Worm (Caenorhabditis elegans) whole organism, L4/young adult: ENCODE data around the gene hlh-15.

Experiments used
- W03F9.2 ChIP-seq: fragments of 150-350 bp; optimal IDR thresholded peaks from 2 replicates; lab custom pipeline; 2014; ENCODE audit warnings: missing biosample characterization, missing genetic modification characterization
- dao-5 ChIP-seq: sonication (generic microtip); optimal IDR thresholded peaks from 2 replicates; lab custom pipeline; 2016; ENCODE audit warnings: missing genotype, missing genetic modification characterization, moderate library complexity, missing compliant biosample characterization
- him-1 ChIP-seq: sonication (generic microtip); optimal IDR thresholded peaks from 2 replicates; lab custom pipeline; 2016; ENCODE audit warnings: missing genotype, missing genetic modification reagents, missing genetic modification characterization, missing compliant biosample characterization

Gene hlh-15

ce11 chrX:2413277-2413676, at the start of gene hlh-15:
hlh-15 (minus strand) TSS chrX:2413377.
- no peak for TF ChIP-seq him-1 (tag; lab: Kevin White, UChicago)
- no peak for TF ChIP-seq dao-5 (tag; lab: Kevin White, UChicago)
- no peak for TF ChIP-seq W03F9.2 (tag; lab: Kevin White, UChicago)

- no peak for TF ChIP-seq W03F9.2 (tag; lab: Kevin White, UChicago)
- no peak for TF ChIP-seq dao-5 (tag; lab: Kevin White, UChicago)
- TF ChIP-seq him-1 (tag; lab: Kevin White, UChicago) = no peak
Observed at ce11 chrX:2461742-2462141, 48.6 kb upstream of the hlh-15 start.

ce11 chrX:2459793-2460192, 46.6 kb upstream of the hlh-15 start, which contains the start of gene fox-1:
fox-1 (minus strand) TSS chrX:2459893.
- TF ChIP-seq W03F9.2 (tag; lab: Kevin White, UChicago) (no peak), dao-5 (tag; lab: Kevin White, UChicago) (no peak), him-1 (tag; lab: Kevin White, UChicago) (no peak)

- TF ChIP-seq him-1 (tag; lab: Kevin White, UChicago) = no peak
- TF ChIP-seq W03F9.2 (tag; lab: Kevin White, UChicago) = no peak
- TF ChIP-seq dao-5 (tag; lab: Kevin White, UChicago) = no peak
Observed at ce11 chrX:2457461-2457860, 44.3 kb upstream of the hlh-15 start.

- TF ChIP-seq W03F9.2 (tag; lab: Kevin White, UChicago) (no peak), dao-5 (tag; lab: Kevin White, UChicago) (no peak), him-1 (tag; lab: Kevin White, UChicago) (peak; percentile 3)
Observed at ce11 chrX:2456141-2456540, 43.0 kb upstream of the hlh-15 start.

- TF ChIP-seq W03F9.2 (tag; lab: Kevin White, UChicago) = no peak
- TF ChIP-seq him-1 (tag; lab: Kevin White, UChicago) = no peak
- TF ChIP-seq dao-5 (tag; lab: Kevin White, UChicago) = no peak
Observed at ce11 chrX:2454914-2455313, 41.7 kb upstream of the hlh-15 start.

- TF ChIP-seq him-1 (tag; lab: Kevin White, UChicago) = no peak
Observed at ce11 chrX:2452716-2453115, 39.5 kb upstream of the hlh-15 start.

ce11 chrX:2452297-2452696, 39.1 kb upstream of the hlh-15 start:
- TF ChIP-seq W03F9.2 (tag; lab: Kevin White, UChicago) (no peak), him-1 (tag; lab: Kevin White, UChicago) (no peak), dao-5 (tag; lab: Kevin White, UChicago) (no peak)

- TF ChIP-seq dao-5 (tag; lab: Kevin White, UChicago) (no peak), W03F9.2 (tag; lab: Kevin White, UChicago) (no peak), him-1 (tag; lab: Kevin White, UChicago) (no peak)
Observed at ce11 chrX:2450994-2451393, 37.8 kb upstream of the hlh-15 start.

- TF ChIP-seq W03F9.2 (tag; lab: Kevin White, UChicago) = no peak
- no peak for TF ChIP-seq him-1 (tag; lab: Kevin White, UChicago)
- TF ChIP-seq dao-5 (tag; lab: Kevin White, UChicago) = no peak
Observed at ce11 chrX:2447214-2447613, 34.0 kb upstream of the hlh-15 start.

ce11 chrX:2446185-2446584, 33.0 kb upstream of the hlh-15 start:
- TF ChIP-seq W03F9.2 (tag; lab: Kevin White, UChicago) (no peak), dao-5 (tag; lab: Kevin White, UChicago) (no peak), him-1 (tag; lab: Kevin White, UChicago) (no peak)

ce11 chrX:2443304-2443703, 30.1 kb upstream of the hlh-15 start, which contains the start of gene T07D1.3:
T07D1.3 (minus strand) TSS chrX:2443404.
- TF ChIP-seq W03F9.2 (tag; lab: Kevin White, UChicago) (no peak), him-1 (tag; lab: Kevin White, UChicago) (no peak), dao-5 (tag; lab: Kevin White, UChicago) (no peak)

ce11 chrX:2441163-2441562, 28.0 kb upstream of the hlh-15 start:
- no peak for TF ChIP-seq dao-5 (tag; lab: Kevin White, UChicago)
- no peak for TF ChIP-seq him-1 (tag; lab: Kevin White, UChicago)

ce11 chrX:2439728-2440127, 26.6 kb upstream of the hlh-15 start:
- TF ChIP-seq dao-5 (tag; lab: Kevin White, UChicago) (no peak), W03F9.2 (tag; lab: Kevin White, UChicago) (no peak), him-1 (tag; lab: Kevin White, UChicago) (no peak)

ce11 chrX:2439309-2439708, 26.1 kb upstream of the hlh-15 start:
- TF ChIP-seq him-1 (tag; lab: Kevin White, UChicago) = no peak
- TF ChIP-seq W03F9.2 (tag; lab: Kevin White, UChicago) = no peak
- no peak for TF ChIP-seq dao-5 (tag; lab: Kevin White, UChicago)
